Fruit fly (Drosophila melanogaster) whole organism, adult: ENCODE data around the gene CG5180.

Experiments
- CG1620 ChIP-seq: fragments of 200-800 bp; sonication (Bioruptor generic); optimal IDR thresholded peaks from 2 replicates; lab custom pipeline; 2016; ENCODE audit warnings: missing biosample characterization, missing genetic modification characterization
- Crg-1 ChIP-seq: fragments of 200-800 bp; sonication (Bioruptor generic); optimal IDR thresholded peaks from 2 replicates; lab custom pipeline; 2016; ENCODE audit warnings: missing biosample characterization, missing genetic modification characterization
- Mnt ChIP-seq: fragments of 200-800 bp; sonication (Bioruptor generic); optimal IDR thresholded peaks from 2 replicates; lab custom pipeline; 2016; ENCODE audit warnings: missing biosample characterization, mild to moderate bottlenecking, missing genetic modification characterization
- cnc ChIP-seq, 2 experiments: fragments of >200 bp; optimal IDR thresholded peaks; 2 replicates each; lab custom pipeline; 2017
- kay ChIP-seq: fragments of 200-800 bp; sonication (Bioruptor generic); peaks from one replicate; lab custom pipeline; 2016; ENCODE audit warnings: missing biosample characterization, missing genetic modification characterization, borderline replicate concordance
- tj ChIP-seq: fragments of 200-800 bp; sonication (Bioruptor generic); optimal IDR thresholded peaks from 3 replicates; lab custom pipeline; 2017; ENCODE audit warnings: missing biosample characterization, mild to moderate bottlenecking, missing genetic modification characterization, moderate library complexity

DNA sequence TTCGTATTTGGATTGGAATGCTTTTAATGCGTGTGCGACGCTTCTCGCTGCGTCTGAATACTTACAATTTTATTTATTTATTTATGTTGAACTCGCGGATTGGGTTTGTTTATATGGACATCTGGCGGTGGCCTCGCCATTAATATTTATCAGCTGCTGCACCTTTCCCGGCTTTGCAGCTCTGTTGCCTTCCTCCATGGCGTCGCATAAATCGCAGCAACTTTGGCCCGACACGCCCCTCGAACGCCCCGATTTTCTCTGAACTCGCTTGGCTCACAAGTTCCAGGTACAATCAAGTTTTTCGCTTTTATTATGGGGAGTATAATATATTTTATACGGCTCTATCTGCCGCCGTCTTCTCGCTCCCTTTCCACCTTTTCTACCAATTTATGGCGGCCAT lies 42.4 kb downstream of the CG5180 start:
- TF ChIP-seq kay (GFP tag; lab: Kevin White, UChicago) (no peak), tj (GFP tag; lab: Kevin White, UChicago) (no peak), cnc (optimal IDR thresholded peaks at IDR 0.05; lab: Kevin White, UChicago) (no peak), CG1620 (GFP tag; lab: Kevin White, UChicago) (no peak), Crg-1 (GFP tag; lab: Kevin White, UChicago) (no peak), Mnt (GFP tag; lab: Kevin White, UChicago) (no peak)
